Fruit fly (Drosophila melanogaster): ENCODE data around the gene mbm.

dm6 chr2L:277122-277671 is 3.7 kb upstream of the mbm start, which contains the start of gene smo:
- TF ChIP-seq cnc (optimal IDR thresholded peaks at IDR 0.05) (no peak), CG33017 (tag; optimal IDR thresholded peaks at IDR 0.05) (no peak), Hr96 (GFP tag; optimal IDR thresholded peaks at IDR 0.05) (no peak), Mnt (GFP tag; optimal IDR thresholded peaks at IDR 0.05) (peak; percentile 75), toe (GFP tag; optimal IDR thresholded peaks at IDR 0.05) (no peak), CG7101 (tag; optimal IDR thresholded peaks at IDR 0.05) (no peak), CG1620 (GFP tag; optimal IDR thresholded peaks at IDR 0.05) (peak; percentile 25)

Measured in whole organism, adult.